Worm (Caenorhabditis elegans) whole organism, mixed stage, embryonic: ENCODE results near the gene Y38H6C.8.

Experiments
- M03D4.4 ChIP-seq: sonication (generic microtip); optimal IDR thresholded peaks from 2 replicates; lab custom pipeline; 2017; ENCODE audit warnings: mild to moderate bottlenecking, missing genetic modification characterization, missing compliant biosample characterization
- bed-3 ChIP-seq: fragments of 200-800 bp; sonication (Bioruptor generic); optimal IDR thresholded peaks from 3 replicates; lab custom pipeline; 2018; ENCODE audit warnings: mild to moderate bottlenecking, missing genetic modification characterization, moderate library complexity, missing compliant biosample characterization
- blmp-1 ChIP-seq: fragments of 150-350 bp; optimal IDR thresholded peaks from 2 replicates; lab custom pipeline; 2014; ENCODE audit warnings: missing biosample characterization, missing genetic modification characterization
- ceh-39 ChIP-seq: fragments of 150-350 bp; optimal IDR thresholded peaks from 2 replicates; lab custom pipeline; 2014; ENCODE audit warnings: missing biosample characterization, missing genetic modification characterization
- ceh-43 ChIP-seq: fragments of 200-800 bp; sonication (Bioruptor generic); optimal IDR thresholded peaks from 2 replicates; lab custom pipeline; 2018; ENCODE audit warnings: mild to moderate bottlenecking, missing genetic modification characterization, moderate library complexity, missing compliant biosample characterization
- ceh-83 ChIP-seq: fragments of 200-800 bp; sonication (Bioruptor generic); optimal IDR thresholded peaks from 2 replicates; lab custom pipeline; 2018; ENCODE audit warnings: mild to moderate bottlenecking, missing genetic modification characterization, missing compliant biosample characterization
- ces-1 ChIP-seq: fragments of 150-350 bp; optimal IDR thresholded peaks from 2 replicates; lab custom pipeline; 2014; ENCODE audit warnings: missing biosample characterization, missing genetic modification reagents, missing genetic modification characterization
- cnd-1 ChIP-seq: fragments of 200-800 bp; sonication (Bioruptor generic); optimal IDR thresholded peaks from 2 replicates; lab custom pipeline; 2018; ENCODE audit warnings: mild to moderate bottlenecking, missing genetic modification characterization, missing compliant biosample characterization
- drap-1 ChIP-seq: fragments of 200-800 bp; sonication (Bioruptor generic); optimal IDR thresholded peaks from 3 replicates; lab custom pipeline; 2018; ENCODE audit warnings: mild to moderate bottlenecking, missing genetic modification characterization, missing compliant biosample characterization
- elt-1 ChIP-seq: sonication (generic microtip); optimal IDR thresholded peaks from 2 replicates; lab custom pipeline; 2017; ENCODE audit warnings: missing genetic modification characterization, mild to moderate bottlenecking, missing compliant biosample characterization, antibody characterized with exemption, moderate library complexity, borderline replicate concordance; ENCODE audit not compliant: insufficient read depth
- elt-3 ChIP-seq: fragments of 150-350 bp; optimal IDR thresholded peaks from 2 replicates; lab custom pipeline; 2014; ENCODE audit warnings: missing biosample characterization, missing genetic modification characterization
- flh-1 ChIP-seq: fragments of 200-800 bp; sonication (Bioruptor generic); optimal IDR thresholded peaks from 2 replicates; lab custom pipeline; 2018; ENCODE audit warnings: mild to moderate bottlenecking, missing genetic modification characterization, moderate library complexity, missing compliant biosample characterization
- ham-2 ChIP-seq: fragments of 200-800 bp; sonication (Bioruptor generic); optimal IDR thresholded peaks from 2 replicates; lab custom pipeline; 2018; ENCODE audit warnings: mild to moderate bottlenecking, missing genetic modification characterization, missing compliant biosample characterization
- hlh-1 ChIP-seq: fragments of 150-350 bp; optimal IDR thresholded peaks from 2 replicates; lab custom pipeline; 2014; ENCODE audit warnings: missing biosample characterization, missing genetic modification reagents, missing genetic modification characterization
- lin-13 ChIP-seq: fragments of 150-350 bp; optimal IDR thresholded peaks from 2 replicates; lab custom pipeline; 2014; ENCODE audit warnings: missing biosample characterization, missing genetic modification characterization
- lin-32 ChIP-seq: fragments of 200-800 bp; sonication (Bioruptor generic); optimal IDR thresholded peaks from 2 replicates; lab custom pipeline; 2018; ENCODE audit warnings: mild to moderate bottlenecking, missing genetic modification characterization, missing compliant biosample characterization
- lsy-2 ChIP-seq: fragments of 150-350 bp; optimal IDR thresholded peaks from 2 replicates; lab custom pipeline; 2014; ENCODE audit warnings: missing biosample characterization, missing genetic modification characterization
- mab-5 ChIP-seq: fragments of 150-350 bp; optimal IDR thresholded peaks from 2 replicates; lab custom pipeline; 2014; ENCODE audit warnings: missing biosample characterization, missing genetic modification characterization
- mep-1 ChIP-seq: fragments of 150-350 bp; optimal IDR thresholded peaks from 2 replicates; lab custom pipeline; 2017; ENCODE audit warnings: missing biosample characterization, missing genetic modification reagents, missing genetic modification characterization, inconsistent platforms
- mls-2 ChIP-seq: sonication (generic microtip); optimal IDR thresholded peaks from 2 replicates; lab custom pipeline; 2016; ENCODE audit warnings: mild to moderate bottlenecking, missing genetic modification characterization, moderate library complexity, missing compliant biosample characterization
- nhr-12 ChIP-seq: fragments of 150-350 bp; optimal IDR thresholded peaks from 2 replicates; lab custom pipeline; 2014; ENCODE audit warnings: missing biosample characterization, missing genetic modification characterization
- nhr-2 ChIP-seq: fragments of 150-350 bp; optimal IDR thresholded peaks from 2 replicates; lab custom pipeline; 2014; ENCODE audit warnings: missing biosample characterization, missing genetic modification characterization
- nhr-237 ChIP-seq: fragments of 150-350 bp; optimal IDR thresholded peaks from 2 replicates; lab custom pipeline; 2014; ENCODE audit warnings: missing biosample characterization, missing genetic modification characterization
- nhr-28 ChIP-seq: fragments of 150-350 bp; optimal IDR thresholded peaks from 2 replicates; lab custom pipeline; 2014; ENCODE audit warnings: missing biosample characterization, missing genetic modification characterization
- nhr-76 ChIP-seq: sonication (generic microtip); optimal IDR thresholded peaks from 2 replicates; lab custom pipeline; 2017; ENCODE audit warnings: missing biosample characterization, missing genetic modification characterization
- pha-4 ChIP-seq: fragments of 150-350 bp; optimal IDR thresholded peaks from 2 replicates; lab custom pipeline; 2018; ENCODE audit warnings: missing biosample characterization, missing genetic modification reagents, missing genetic modification characterization
- sem-2 ChIP-seq: fragments of 200-800 bp; sonication (Bioruptor generic); optimal IDR thresholded peaks from 2 replicates; lab custom pipeline; 2018; ENCODE audit warnings: mild to moderate bottlenecking, missing genetic modification characterization, missing compliant biosample characterization
- snpc-4 ChIP-seq: fragments of 150-350 bp; optimal IDR thresholded peaks from 2 replicates; lab custom pipeline; 2014; ENCODE audit warnings: missing biosample characterization, missing genetic modification characterization
- sptf-1 ChIP-seq: sonication (generic microtip); optimal IDR thresholded peaks from 2 replicates; lab custom pipeline; 2017; ENCODE audit warnings: mild to moderate bottlenecking, missing genetic modification characterization, moderate library complexity, missing compliant biosample characterization
- tbx-8 ChIP-seq: fragments of 200-800 bp; sonication (Bioruptor generic); optimal IDR thresholded peaks from 2 replicates; lab custom pipeline; 2018; ENCODE audit warnings: mild to moderate bottlenecking, missing genetic modification characterization, moderate library complexity, missing compliant biosample characterization
- unc-120 ChIP-seq: sonication (generic microtip); optimal IDR thresholded peaks from 2 replicates; lab custom pipeline; 2017; ENCODE audit warnings: missing genetic modification characterization, missing compliant biosample characterization; ENCODE audit not compliant: poor library complexity, severe bottlenecking
- unc-39 ChIP-seq: fragments of 150-350 bp; optimal IDR thresholded peaks from 2 replicates; lab custom pipeline; 2014; ENCODE audit warnings: missing biosample characterization, missing genetic modification characterization
- unc-62 ChIP-seq: fragments of 150-350 bp; optimal IDR thresholded peaks from 2 replicates; lab custom pipeline; 2014; ENCODE audit warnings: missing biosample characterization, missing genetic modification reagents, missing genetic modification characterization
- zip-8 ChIP-seq: fragments of 150-350 bp; optimal IDR thresholded peaks from 2 replicates; lab custom pipeline; 2014; ENCODE audit warnings: missing biosample characterization, missing genetic modification characterization
- ztf-11 ChIP-seq: fragments of 150-350 bp; optimal IDR thresholded peaks from 2 replicates; lab custom pipeline; 2014; ENCODE audit warnings: missing biosample characterization, missing genetic modification characterization

Gene Y38H6C.8

DNA sequence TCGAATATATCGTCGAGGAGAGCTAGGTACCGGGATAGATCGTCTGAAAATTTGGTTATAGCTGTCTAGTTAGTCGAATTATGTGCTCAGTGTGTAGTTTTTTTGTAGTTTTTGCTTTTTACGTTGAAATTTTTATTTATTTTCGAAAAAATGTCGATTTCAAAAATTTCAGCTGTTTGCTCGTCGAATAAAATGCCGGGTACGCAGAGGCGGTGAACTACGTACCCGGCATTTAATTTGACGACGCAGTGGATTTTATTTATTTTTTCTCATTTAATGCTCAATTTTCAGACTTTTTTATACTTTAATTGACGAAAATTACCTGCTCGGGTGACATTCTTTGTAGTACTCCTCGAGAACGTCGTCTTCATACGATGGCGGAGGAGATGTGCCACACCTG is 36.8 kb upstream of the Y38H6C.8 start:
- TF ChIP-seq zip-8 (tag; lab: Kevin White, UChicago) (no peak), ceh-43 (GFP tag; lab: Kevin White, UChicago) (no peak), nhr-12 (tag; lab: Kevin White, UChicago) (no peak), ztf-11 (no peak), pha-4 (tag; lab: Kevin White, UChicago) (no peak), flh-1 (GFP tag; lab: Kevin White, UChicago) (no peak), snpc-4 (tag; lab: Kevin White, UChicago) (no peak), ham-2 (no peak), elt-3 (no peak), blmp-1 (tag; lab: Kevin White, UChicago) (no peak), ceh-83 (GFP tag; lab: Kevin White, UChicago) (no peak), sem-2 (GFP tag; lab: Kevin White, UChicago) (no peak), nhr-237 (tag; lab: Kevin White, UChicago) (no peak), ceh-39 (tag; lab: Kevin White, UChicago) (no peak), unc-120 (tag; lab: Kevin White, UChicago) (no peak), M03D4.4 (tag; lab: Kevin White, UChicago) (no peak)
- TF ChIP-seq, all 35 proteins: peak for 0

DNA sequence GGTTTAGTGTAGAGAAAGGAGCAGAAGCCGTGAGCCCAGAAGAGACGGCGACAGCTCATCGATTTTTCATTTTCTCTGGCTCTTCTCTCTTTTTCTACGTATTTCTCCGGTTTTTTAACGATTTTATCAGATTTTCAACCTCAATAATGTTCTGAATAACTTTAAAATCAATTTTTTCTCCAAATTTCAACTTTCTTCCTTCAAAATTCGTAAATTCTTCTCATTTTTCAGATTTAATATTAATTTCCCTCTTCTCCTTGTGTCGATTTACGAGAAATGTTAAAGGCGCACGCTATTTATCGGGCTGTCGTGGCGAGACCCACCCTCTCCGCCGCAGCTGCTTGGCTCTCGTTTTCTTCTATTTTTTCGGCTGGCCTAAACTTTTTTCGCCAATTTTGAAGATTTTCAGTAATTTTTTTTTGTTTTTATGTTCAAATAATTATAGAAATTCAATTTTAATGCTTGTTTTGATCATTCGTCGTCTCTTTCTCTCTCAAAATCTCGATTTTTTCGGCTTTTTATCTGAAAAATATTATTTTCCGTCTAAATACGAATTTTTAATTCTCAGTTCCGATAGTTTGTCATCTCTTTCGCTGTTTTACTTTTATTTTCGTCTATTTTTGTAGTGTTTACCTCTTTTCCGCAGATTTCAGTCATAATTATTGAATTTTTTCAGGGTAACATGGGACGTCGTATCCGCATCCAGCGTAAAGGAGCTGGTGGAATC is 34.6 kb upstream of the Y38H6C.8 start, which contains the start of the genes calf-1 and rpl-2:
TSS of gene calf-1 (minus strand) at position 77 of the 727 bp plus-strand sequence.
TSS of gene rpl-2 (plus strand) at position 677 of the 727 bp plus-strand sequence.
- peak; percentile 16 for TF ChIP-seq sptf-1 (tag; lab: Kevin White, UChicago)
- no peak for TF ChIP-seq mab-5
- TF ChIP-seq zip-8 (tag; lab: Kevin White, UChicago), result no peak
- no peak for TF ChIP-seq ceh-83 (GFP tag; lab: Kevin White, UChicago)
- TF ChIP-seq unc-39, result no peak
- TF ChIP-seq pha-4 (tag; lab: Kevin White, UChicago), result no peak
- TF ChIP-seq drap-1, result peak; percentile 19
- no peak for TF ChIP-seq ceh-39 (tag; lab: Kevin White, UChicago)
- TF ChIP-seq ztf-11, result no peak
- TF ChIP-seq ces-1 (GFP tag; lab: Kevin White, UChicago), result peak; percentile 91
- no peak for TF ChIP-seq unc-120 (tag; lab: Kevin White, UChicago)
- TF ChIP-seq bed-3 (GFP tag; lab: Kevin White, UChicago), result no peak
- peak; percentile 5 for TF ChIP-seq ham-2
- TF ChIP-seq lin-32, result no peak
- TF ChIP-seq elt-1 (tag; lab: Kevin White, UChicago), result no peak
- TF ChIP-seq nhr-2 (tag; lab: Kevin White, UChicago), result no peak
- TF ChIP-seq flh-1 (GFP tag; lab: Kevin White, UChicago), result no peak
- peak; percentile 58 for TF ChIP-seq lin-13 (tag; lab: Kevin White, UChicago)
- TF ChIP-seq snpc-4 (tag; lab: Kevin White, UChicago), result no peak
- TF ChIP-seq nhr-237 (tag; lab: Kevin White, UChicago), result peak; percentile 31
- TF ChIP-seq lsy-2 (tag; lab: Kevin White, UChicago), result peak; percentile 71
- TF ChIP-seq elt-3, result no peak
- TF ChIP-seq mls-2 (tag; lab: Kevin White, UChicago), result no peak
- TF ChIP-seq hlh-1, result peak; percentile 70
- no peak for TF ChIP-seq ceh-43 (GFP tag; lab: Kevin White, UChicago)
- no peak for TF ChIP-seq tbx-8 (GFP tag; lab: Kevin White, UChicago)
- peak; percentile 82 for TF ChIP-seq mep-1 (tag; lab: Kevin White, UChicago)
- TF ChIP-seq unc-62 (GFP tag; lab: Kevin White, UChicago), result no peak
- no peak for TF ChIP-seq nhr-28
- TF ChIP-seq cnd-1 (tag; lab: Kevin White, UChicago), result no peak
- TF ChIP-seq nhr-76, result no peak

DNA sequence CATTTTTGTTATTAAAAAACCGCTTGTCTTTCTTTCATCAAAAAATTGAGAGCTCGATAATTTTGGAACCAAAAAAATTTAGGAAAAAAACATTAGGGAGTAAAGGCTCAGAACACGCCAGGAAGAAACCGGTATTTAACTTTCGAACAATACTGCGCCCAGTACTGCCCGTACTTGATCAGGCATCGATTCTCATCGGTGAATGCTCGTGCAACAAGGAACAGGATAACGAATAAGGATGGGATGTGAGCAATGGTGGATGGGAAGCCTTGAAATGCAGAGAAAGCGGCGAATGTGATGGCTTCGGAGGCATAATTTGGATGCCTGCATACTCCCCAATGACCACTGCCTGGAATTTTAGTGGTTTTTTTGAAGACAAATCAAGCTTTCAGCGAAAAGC is 33.0 kb upstream of the Y38H6C.8 start:
- TF ChIP-seq nhr-28, result no peak
- TF ChIP-seq ceh-83 (GFP tag; lab: Kevin White, UChicago), result no peak
- TF ChIP-seq snpc-4 (tag; lab: Kevin White, UChicago), result no peak
- no peak for TF ChIP-seq mep-1 (tag; lab: Kevin White, UChicago)
- no peak for TF ChIP-seq nhr-76
- no peak for TF ChIP-seq sem-2 (GFP tag; lab: Kevin White, UChicago)
- TF ChIP-seq tbx-8 (GFP tag; lab: Kevin White, UChicago), result no peak
- TF ChIP-seq blmp-1 (tag; lab: Kevin White, UChicago), result no peak
- TF ChIP-seq unc-39, result no peak
- no peak for TF ChIP-seq mab-5
- TF ChIP-seq lin-13 (tag; lab: Kevin White, UChicago), result no peak
- no peak for TF ChIP-seq ceh-39 (tag; lab: Kevin White, UChicago)
- no peak for TF ChIP-seq ceh-43 (GFP tag; lab: Kevin White, UChicago)
